Fruit fly (Drosophila melanogaster): ENCODE measurements around the gene CG42449.

Gene CG42449

dm6 chrX:5723577-5723976 is 40.5 kb downstream of the CG42449 start:
- TF ChIP-seq Rel (GFP tag; optimal IDR thresholded peaks at IDR 0.05) (no peak), Rel (tag; optimal IDR thresholded peaks at IDR 0.05) (peak; percentile 44), Sp1 (GFP tag; optimal IDR thresholded peaks at IDR 0.05) (no peak)

DNA sequence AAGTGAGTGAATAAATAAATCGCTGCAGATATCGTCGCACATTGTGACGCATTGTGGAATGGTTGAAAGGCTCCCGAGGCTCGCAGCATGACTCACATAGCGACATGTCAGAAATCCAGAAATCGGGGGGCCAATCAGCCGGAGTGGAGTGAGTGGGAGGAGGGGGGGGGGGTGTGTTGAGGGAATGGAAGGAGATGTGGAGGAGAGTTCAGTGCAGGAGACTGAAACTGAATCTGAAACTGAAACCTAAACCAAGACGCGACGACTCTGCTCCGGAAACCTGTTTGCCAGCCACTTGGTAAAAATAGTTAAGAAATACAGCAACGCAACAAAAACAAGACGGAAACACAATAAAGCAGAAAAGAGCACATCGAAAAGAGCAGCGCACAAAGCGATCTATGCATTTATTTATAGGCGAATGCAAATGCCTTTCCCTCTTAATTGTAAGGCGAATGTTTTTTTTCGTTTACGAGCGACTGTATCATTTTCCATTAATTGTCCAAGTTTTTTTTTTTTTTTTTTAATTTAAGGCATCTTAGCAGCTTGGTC is 41.2 kb downstream of the CG42449 start:
- TF ChIP-seq woc (GFP tag; optimal IDR thresholded peaks at IDR 0.05) (no peak), Dif (GFP tag; optimal IDR thresholded peaks at IDR 0.05; ENCODE audit: partially characterized antibody) (no peak), CG32264 (GFP tag; optimal IDR thresholded peaks at IDR 0.05) (no peak), Myc (optimal IDR thresholded peaks at IDR 0.05) (no peak), ey (GFP tag; optimal IDR thresholded peaks at IDR 0.05) (no peak), HLH106 (tag; optimal IDR thresholded peaks at IDR 0.05) (no peak), Vsx2 (GFP tag; optimal IDR thresholded peaks at IDR 0.05; ENCODE audit: partially characterized antibody) (no peak), Rel (GFP tag; optimal IDR thresholded peaks at IDR 0.05) (no peak), Rel (tag; optimal IDR thresholded peaks at IDR 0.05) (no peak), dl (GFP tag; optimal IDR thresholded peaks at IDR 0.05; ENCODE audit: insufficient read depth in 1 of 2, partially characterized antibody in 2 of 2) (no peak), psq (GFP tag; optimal IDR thresholded peaks at IDR 0.05) (no peak), Hr78 (GFP tag; optimal IDR thresholded peaks at IDR 0.05) (no peak), fru (GFP tag; optimal IDR thresholded peaks at IDR 0.05) (no peak), sage (GFP tag; optimal IDR thresholded peaks at IDR 0.05) (no peak), Jra (GFP tag; optimal IDR thresholded peaks at IDR 0.05) (no peak), Dfd (GFP tag; optimal IDR thresholded peaks at IDR 0.05) (no peak), sv (GFP tag; optimal IDR thresholded peaks at IDR 0.05) (no peak), Hr83 (GFP tag; optimal IDR thresholded peaks at IDR 0.05; ENCODE audit: poor library complexity, severe bottlenecking) (no peak), Abd-B (GFP tag; optimal IDR thresholded peaks at IDR 0.05) (no peak), usp (GFP tag; optimal IDR thresholded peaks at IDR 0.05) (no peak), Mio (GFP tag; optimal IDR thresholded peaks at IDR 0.05) (no peak)

DNA sequence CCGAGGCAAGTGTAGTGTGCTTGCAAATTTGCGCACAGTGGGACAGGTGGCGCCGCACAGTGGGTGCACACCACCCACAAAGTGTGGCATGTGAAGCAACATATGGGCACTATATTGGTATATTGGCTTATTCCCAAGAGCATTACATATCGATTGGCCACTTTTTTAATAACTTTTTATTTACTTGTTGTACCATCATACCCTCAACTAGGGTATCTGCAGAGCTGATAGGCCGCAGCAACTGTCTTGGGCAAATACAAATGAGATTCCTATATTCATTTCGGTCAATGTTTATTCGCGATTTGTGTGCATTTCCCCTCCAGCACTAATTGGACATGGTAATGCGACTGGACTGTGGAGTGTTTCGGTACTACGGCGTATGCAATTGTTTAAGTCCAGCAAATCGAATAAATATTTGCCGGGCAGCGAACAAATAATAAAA is 41.7 kb downstream of the CG42449 start:
- peak; percentile 42 for TF ChIP-seq woc (GFP tag; optimal IDR thresholded peaks at IDR 0.05)
- peak; percentile 69 for TF ChIP-seq rgr (GFP tag; optimal IDR thresholded peaks at IDR 0.05)
- peak; percentile 38 for TF ChIP-seq dmrt93B (GFP tag; optimal IDR thresholded peaks at IDR 0.05)
- peak; percentile 70 for TF ChIP-seq h (GFP tag; optimal IDR thresholded peaks at IDR 0.05)
- TF ChIP-seq br (GFP tag; optimal IDR thresholded peaks at IDR 0.05), result peak; percentile 57
- no peak for TF ChIP-seq sage (GFP tag; optimal IDR thresholded peaks at IDR 0.05)
- TF ChIP-seq N (GFP tag; optimal IDR thresholded peaks at IDR 0.05), result no peak
- TF ChIP-seq Hnf4 (GFP tag; optimal IDR thresholded peaks at IDR 0.05), result peak; percentile 60
- no peak for TF ChIP-seq Abd-B (GFP tag; optimal IDR thresholded peaks at IDR 0.05)
- TF ChIP-seq fru (GFP tag; optimal IDR thresholded peaks at IDR 0.05), result peak; percentile 70
- TF ChIP-seq foxo (GFP tag; optimal IDR thresholded peaks at IDR 0.05), result peak in 1 of 2 experiments; percentile 76
- peak; percentile 74 for TF ChIP-seq ey (GFP tag; optimal IDR thresholded peaks at IDR 0.05)
- TF ChIP-seq OdsH (GFP tag; optimal IDR thresholded peaks at IDR 0.05), result peak; percentile 34
- TF ChIP-seq usp (GFP tag; optimal IDR thresholded peaks at IDR 0.05), result no peak
- TF ChIP-seq psq (GFP tag; optimal IDR thresholded peaks at IDR 0.05), result peak; percentile 27

DNA sequence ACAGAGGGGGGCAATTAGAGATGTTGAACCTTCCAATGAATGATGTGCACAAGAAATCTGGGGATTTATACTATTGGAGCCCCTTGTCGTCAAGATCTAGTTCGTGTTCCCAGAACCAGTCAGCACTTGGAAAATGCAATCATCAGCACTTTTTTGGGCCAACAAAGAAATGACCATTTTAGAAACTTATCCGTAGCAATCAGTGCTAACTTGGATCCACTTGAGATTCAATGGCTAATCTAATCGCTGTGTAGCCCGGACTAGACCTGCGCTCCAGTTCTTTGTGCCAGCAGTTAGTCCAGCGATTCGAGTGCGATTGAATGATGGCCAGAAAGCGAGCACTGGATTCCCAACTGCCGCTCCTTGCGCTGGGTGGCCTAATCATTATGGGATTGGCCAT is 49.4 kb downstream of the CG42449 start, which contains the start of gene CG15773:
TSS of gene CG15773 (plus strand) at position 301 of the 400 bp plus-strand sequence.
- TF ChIP-seq dmrt93B (GFP tag; optimal IDR thresholded peaks at IDR 0.05), result no peak
- TF ChIP-seq dl (GFP tag; optimal IDR thresholded peaks at IDR 0.05; ENCODE audit: insufficient read depth in 1 of 2, partially characterized antibody in 2 of 2), result no peak
- TF ChIP-seq Abd-B (GFP tag; optimal IDR thresholded peaks at IDR 0.05), result no peak
- TF ChIP-seq Vsx2 (GFP tag; optimal IDR thresholded peaks at IDR 0.05; ENCODE audit: partially characterized antibody), result no peak
- no peak for TF ChIP-seq pan (optimal IDR thresholded peaks at IDR 0.05)
- TF ChIP-seq CG9705 (GFP tag; optimal IDR thresholded peaks at IDR 0.05), result no peak
- TF ChIP-seq Dif (GFP tag; optimal IDR thresholded peaks at IDR 0.05; ENCODE audit: partially characterized antibody), result no peak
- TF ChIP-seq Hnf4 (GFP tag; optimal IDR thresholded peaks at IDR 0.05), result no peak
- TF ChIP-seq CG32264 (GFP tag; optimal IDR thresholded peaks at IDR 0.05), result no peak
- TF ChIP-seq br (GFP tag; optimal IDR thresholded peaks at IDR 0.05), result no peak
- no peak for TF ChIP-seq HLH106 (tag; optimal IDR thresholded peaks at IDR 0.05)
